Fruit fly (Drosophila melanogaster) whole organism, embryonic: Measurements from ENCODE around the gene RpL37A.

Experiments
- Atf3 ChIP-seq: fragments of 200-800 bp; sonication (Bioruptor generic); optimal IDR thresholded peaks from 3 replicates; lab custom pipeline; 2016; ENCODE audit warnings: missing biosample characterization, missing genetic modification characterization
- Atf6 ChIP-seq: fragments of 200-800 bp; sonication (Bioruptor generic); IDR thresholded peaks from 2 replicates; pipeline ENCODE4 v1.3.6; 2022; ENCODE audit warnings: missing biosample characterization, missing genetic modification characterization
- Awh ChIP-seq: fragments of 200-800 bp; sonication (Bioruptor generic); IDR thresholded peaks from 2 replicates; pipeline ENCODE4, ENCODE4 v1.3.6; 2022; ENCODE audit warnings: missing biosample characterization, missing genetic modification characterization
- CG10267 ChIP-seq: fragments of 200-800 bp; sonication (Bioruptor generic); optimal IDR thresholded peaks from 2 replicates; lab custom pipeline; 2018; ENCODE audit warnings: missing biosample characterization, mild to moderate bottlenecking, missing genetic modification characterization, moderate library complexity
- CG10543 ChIP-seq: fragments of 200-800 bp; sonication (Bioruptor generic); optimal IDR thresholded peaks from 3 replicates; lab custom pipeline; 2017; ENCODE audit warnings: missing biosample characterization, mild to moderate bottlenecking, missing genetic modification characterization, moderate library complexity
- CG11695 ChIP-seq: fragments of 200-800 bp; sonication (Bioruptor generic); IDR thresholded peaks from 3 replicates; pipeline ENCODE4 v1.3.6; 2022; ENCODE audit warnings: missing biosample characterization, missing genetic modification characterization
- CG12659 ChIP-seq: fragments of 200-800 bp; sonication (Bioruptor generic); optimal IDR thresholded peaks from 3 replicates; lab custom pipeline; 2017; ENCODE audit warnings: mild to moderate bottlenecking, missing biosample characterization, missing genetic modification reagents, missing genetic modification characterization
- CG13123 ChIP-seq: fragments of 200-800 bp; sonication (Bioruptor generic); optimal IDR thresholded peaks from 2 replicates; lab custom pipeline; 2016; ENCODE audit warnings: missing biosample characterization, missing genetic modification characterization
- CG13624 ChIP-seq: fragments of 200-800 bp; sonication (Bioruptor generic); optimal IDR thresholded peaks from 2 replicates; lab custom pipeline; 2016; ENCODE audit warnings: missing biosample characterization, missing genetic modification characterization
- CG14667 ChIP-seq: fragments of 200-800 bp; sonication (Bioruptor generic); IDR thresholded peaks from 2 replicates; pipeline ENCODE4 v1.3.6; 2022; ENCODE audit warnings: missing biosample characterization, missing genetic modification characterization
- CG15696 ChIP-seq: fragments of 200-800 bp; sonication (Bioruptor generic); optimal IDR thresholded peaks from 2 replicates; lab custom pipeline; 2019; ENCODE audit warnings: missing biosample characterization, mild to moderate bottlenecking, missing genetic modification characterization, moderate library complexity
- CG1603 ChIP-seq: fragments of 200-800 bp; sonication (Bioruptor generic); optimal IDR thresholded peaks from 2 replicates; lab custom pipeline; 2019; ENCODE audit warnings: missing biosample characterization, mild to moderate bottlenecking, missing genetic modification characterization, moderate library complexity
- CG17385 ChIP-seq: fragments of 200-800 bp; sonication (Bioruptor generic); optimal IDR thresholded peaks from 3 replicates; lab custom pipeline; 2018; ENCODE audit warnings: missing biosample characterization, mild to moderate bottlenecking, missing genetic modification characterization
- CG17829 ChIP-seq: fragments of 200-800 bp; optimal IDR thresholded peaks from 2 replicates; lab custom pipeline; 2019; ENCODE audit warnings: missing biosample characterization, mild to moderate bottlenecking, missing genetic modification characterization, moderate library complexity
- CG18011 ChIP-seq: fragments of 200-800 bp; sonication (Bioruptor generic); optimal IDR thresholded peaks from 2 replicates; lab custom pipeline; 2017; ENCODE audit warnings: missing biosample characterization, missing genetic modification characterization, mild to moderate bottlenecking, moderate library complexity, missing genotype
- CG18764 ChIP-seq: fragments of 200-800 bp; sonication (Bioruptor generic); optimal IDR thresholded peaks from 3 replicates; lab custom pipeline; 2016; ENCODE audit warnings: missing biosample characterization, missing genetic modification characterization
- CG30403 ChIP-seq: fragments of 200-800 bp; sonication (Bioruptor generic); optimal IDR thresholded peaks from 3 replicates; lab custom pipeline; 2016; ENCODE audit warnings: missing biosample characterization, missing genetic modification characterization
- CG31441 ChIP-seq: fragments of 200-800 bp; sonication (Bioruptor generic); IDR thresholded peaks from 2 replicates; pipeline ENCODE4 v1.3.6; 2022; ENCODE audit warnings: missing biosample characterization, missing genetic modification characterization
- CG4282 ChIP-seq: fragments of 200-800 bp; sonication (Bioruptor generic); optimal IDR thresholded peaks from 2 replicates; lab custom pipeline; 2016; ENCODE audit warnings: missing biosample characterization, missing genetic modification characterization
- CG4404 ChIP-seq: fragments of 200-800 bp; sonication (Bioruptor generic); IDR thresholded peaks from 2 replicates; pipeline ENCODE4 v1.3.6; 2022; ENCODE audit warnings: missing biosample characterization, missing genetic modification characterization
- CG6765 ChIP-seq: fragments of 200-800 bp; sonication (Bioruptor generic); optimal IDR thresholded peaks from 3 replicates; lab custom pipeline; 2017; ENCODE audit warnings: missing biosample characterization, mild to moderate bottlenecking, missing genetic modification characterization
- CG6791 ChIP-seq: fragments of 200-800 bp; sonication (Bioruptor generic); IDR thresholded peaks from 3 replicates; pipeline ENCODE4 v1.3.6; 2022; ENCODE audit warnings: missing biosample characterization, missing genetic modification characterization; ENCODE audit not compliant: partially characterized antibody
- CG7556 ChIP-seq: fragments of 200-800 bp; sonication (Bioruptor generic); optimal IDR thresholded peaks from 2 replicates; lab custom pipeline; 2017; ENCODE audit warnings: missing biosample characterization, mild to moderate bottlenecking, missing genetic modification characterization
- CG8281 ChIP-seq: fragments of 200-800 bp; sonication (Bioruptor generic); optimal IDR thresholded peaks from 2 replicates; lab custom pipeline; 2018; ENCODE audit warnings: missing biosample characterization, mild to moderate bottlenecking, missing genetic modification characterization, moderate library complexity
- CG8388 ChIP-seq: fragments of 200-800 bp; sonication (Bioruptor generic); optimal IDR thresholded peaks from 2 replicates; lab custom pipeline; 2019; ENCODE audit warnings: missing biosample characterization, mild to moderate bottlenecking, missing genetic modification characterization, moderate library complexity
- CG9932 ChIP-seq: fragments of 200-800 bp; sonication (Bioruptor generic); IDR thresholded peaks from 2 replicates; pipeline ENCODE4 v1.3.6; 2022; ENCODE audit warnings: missing biosample characterization, missing genetic modification characterization
- Doc2 ChIP-seq: fragments of 200-800 bp; sonication (Bioruptor generic); IDR thresholded peaks from 2 replicates; pipeline ENCODE4 v1.3.6; 2022; ENCODE audit warnings: missing biosample characterization, missing genetic modification characterization
- Dp ChIP-seq: fragments of 200-800 bp; sonication (Bioruptor generic); optimal IDR thresholded peaks from 2 replicates; lab custom pipeline; 2018; ENCODE audit warnings: missing biosample characterization, mild to moderate bottlenecking, missing genetic modification characterization, moderate library complexity
- E2f1 ChIP-seq: fragments of 200-800 bp; sonication (Bioruptor generic); IDR thresholded peaks from 2 replicates; pipeline ENCODE4 v1.3.6; 2022; ENCODE audit warnings: missing biosample characterization, missing genetic modification characterization
- Eip74EF ChIP-seq, 2 experiments: fragments of 200-800 bp in 1 of 2; fragments of >200 bp in 1 of 2; sonication (Bioruptor generic) in 1 of 2; optimal IDR thresholded peaks; 2 replicates each; lab custom pipeline; 2017 to 2019; ENCODE audit warnings: missing biosample characterization in 2 of 2, missing genetic modification characterization in 2 of 2, mild to moderate bottlenecking in 1 of 2, moderate library complexity in 1 of 2
- Elba2 ChIP-seq: fragments of 200-800 bp; sonication (Bioruptor generic); optimal IDR thresholded peaks from 3 replicates; lab custom pipeline; 2016; ENCODE audit warnings: missing biosample characterization, missing genetic modification characterization
- H2.0 ChIP-seq: fragments of 200-800 bp; sonication (Bioruptor generic); IDR thresholded peaks from 2 replicates; pipeline ENCODE4 v1.3.6; 2022; ENCODE audit warnings: missing biosample characterization, missing genetic modification characterization
- Rfx ChIP-seq: fragments of 200-800 bp; sonication (Bioruptor generic); IDR thresholded peaks from 2 replicates; pipeline ENCODE4 v1.3.6; 2022; ENCODE audit warnings: missing biosample characterization, missing genetic modification characterization
- Xrp1 ChIP-seq: fragments of 200-800 bp; sonication (Bioruptor generic); IDR thresholded peaks from 2 replicates; pipeline ENCODE4 v1.3.6; 2022; ENCODE audit warnings: missing biosample characterization, missing genetic modification characterization
- abd-A ChIP-seq: fragments of 200-800 bp; sonication (Bioruptor generic); optimal IDR thresholded peaks from 3 replicates; lab custom pipeline; 2019; ENCODE audit warnings: missing biosample characterization, mild to moderate bottlenecking, missing genetic modification characterization, moderate library complexity
- amos ChIP-seq: fragments of 200-800 bp; sonication (Bioruptor generic); IDR thresholded peaks from 2 replicates; pipeline ENCODE4 v1.3.6; 2022; ENCODE audit warnings: missing biosample characterization, missing genetic modification characterization; ENCODE audit not compliant: partially characterized antibody
- ash1 ChIP-seq: fragments of 200-800 bp; sonication (Bioruptor generic); optimal IDR thresholded peaks from 2 replicates; lab custom pipeline; 2018; ENCODE audit warnings: missing biosample characterization, mild to moderate bottlenecking, missing genetic modification characterization
- dan ChIP-seq: fragments of 200-800 bp; sonication (Bioruptor generic); IDR thresholded peaks from 2 replicates; pipeline ENCODE4 v1.3.6; 2022; ENCODE audit warnings: missing biosample characterization, missing genetic modification characterization
- kah ChIP-seq: fragments of 200-800 bp; sonication (Bioruptor generic); optimal IDR thresholded peaks from 2 replicates; lab custom pipeline; 2018; ENCODE audit warnings: missing biosample characterization, mild to moderate bottlenecking, missing genetic modification characterization
- kay ChIP-seq: fragments of 200-800 bp; sonication (Bioruptor generic); optimal IDR thresholded peaks from 2 replicates; lab custom pipeline; 2016; ENCODE audit warnings: missing biosample characterization, missing genetic modification characterization
- lola ChIP-seq, 3 experiments: fragments of >200 bp in 2 of 3; fragments of 200-800 bp in 1 of 3; sonication (Bioruptor generic) in 1 of 3; optimal IDR thresholded peaks; 2 replicates each; lab custom pipeline; 2017 to 2019; ENCODE audit warnings: missing biosample characterization in 3 of 3, missing genetic modification characterization in 3 of 3, mild to moderate bottlenecking in 1 of 3, moderate library complexity in 1 of 3
- mam ChIP-seq: fragments of 200-800 bp; sonication (Bioruptor generic); optimal IDR thresholded peaks from 3 replicates; lab custom pipeline; 2016; ENCODE audit warnings: missing biosample characterization, missing genetic modification characterization
- org-1 ChIP-seq: fragments of 200-800 bp; sonication (Bioruptor generic); optimal IDR thresholded peaks from 2 replicates; lab custom pipeline; 2017; ENCODE audit warnings: missing biosample characterization, missing genetic modification characterization
- pfk ChIP-seq: fragments of 200-800 bp; sonication (Bioruptor generic); optimal IDR thresholded peaks from 2 replicates; lab custom pipeline; 2018; ENCODE audit warnings: missing biosample characterization, mild to moderate bottlenecking, missing genetic modification characterization, moderate library complexity
- pho ChIP-seq: fragments of 200-800 bp; sonication (Bioruptor generic); optimal IDR thresholded peaks from 2 replicates; lab custom pipeline; 2016; ENCODE audit warnings: missing biosample characterization, missing genetic modification characterization
- scrt ChIP-seq: fragments of 200-800 bp; sonication (Bioruptor generic); optimal IDR thresholded peaks from 2 replicates; lab custom pipeline; 2018; ENCODE audit warnings: missing biosample characterization, mild to moderate bottlenecking, missing genetic modification characterization, moderate library complexity
- sens-2 ChIP-seq: fragments of 200-800 bp; sonication (Bioruptor generic); IDR thresholded peaks from 2 replicates; pipeline ENCODE4 v1.3.6; 2022; ENCODE audit warnings: missing biosample characterization, missing genetic modification characterization
- toy ChIP-seq: fragments of 200-800 bp; sonication (Bioruptor generic); IDR thresholded peaks from 2 replicates; pipeline ENCODE4 v1.3.6; 2022; ENCODE audit warnings: missing biosample characterization, missing genetic modification characterization
- usp ChIP-seq: fragments of >200 bp; optimal IDR thresholded peaks from 2 replicates; lab custom pipeline; 2017; ENCODE audit warnings: missing biosample characterization, missing genetic modification characterization
- vnd ChIP-seq: fragments of 200-800 bp; sonication (Bioruptor generic); IDR thresholded peaks from 3 replicates; pipeline ENCODE4 v1.3.6; 2022; ENCODE audit warnings: missing biosample characterization, missing genetic modification characterization; ENCODE audit not compliant: partially characterized antibody

The RpL37A gene

dm6 chr2L:5060952-5061478, 9.7 kb upstream of the RpL37A start (continued):
- peak; percentile 84 for TF ChIP-seq CG11695 (GFP tag; lab: Robert Waterston, UW)
- no peak for TF ChIP-seq toy (GFP tag; lab: Robert Waterston, UW)
- TF ChIP-seq Atf6, result peak; percentile 80
- no peak for TF ChIP-seq CG4404 (GFP tag; lab: Robert Waterston, UW)
- peak; percentile 88 for TF ChIP-seq mam (GFP tag; lab: Kevin White, UChicago)
- TF ChIP-seq Elba2 (GFP tag; lab: Kevin White, UChicago), result no peak
- peak; percentile 75 for TF ChIP-seq CG7556 (GFP tag; lab: Kevin White, UChicago)
- TF ChIP-seq Atf3 (GFP tag; lab: Kevin White, UChicago), result no peak
- TF ChIP-seq CG17385 (GFP tag; lab: Kevin White, UChicago), result peak; percentile 67
- TF ChIP-seq ash1 (GFP tag; lab: Kevin White, UChicago), result no peak
- TF ChIP-seq amos (GFP tag; lab: Robert Waterston, UW), result no peak
- no peak for TF ChIP-seq CG6791
- TF ChIP-seq H2.0 (GFP tag; lab: Robert Waterston, UW), result peak; percentile 49; the same call in 1 of the 2 replicates
- peak; percentile 73 for TF ChIP-seq CG10543 (GFP tag; lab: Kevin White, UChicago)
- TF ChIP-seq CG8388 (GFP tag; lab: Kevin White, UChicago), result peak; percentile 52
- TF ChIP-seq scrt, result peak; percentile 67
- TF ChIP-seq pho, result peak; percentile 20
- peak; percentile 54 for TF ChIP-seq CG1603 (tag; lab: Kevin White, UChicago)
- no peak for TF ChIP-seq CG4282 (GFP tag; lab: Kevin White, UChicago)
- TF ChIP-seq CG13123 (GFP tag; lab: Kevin White, UChicago), result peak; percentile 43
- no peak for TF ChIP-seq Doc2
- TF ChIP-seq kay, result peak; percentile 74
- peak; percentile 82 for TF ChIP-seq Rfx (GFP tag; lab: Robert Waterston, UW)
- peak; percentile 23 for TF ChIP-seq CG8281
- no peak; the same call in none of the 2 replicates for TF ChIP-seq Xrp1
- TF ChIP-seq lola (GFP tag; optimal IDR thresholded peaks at IDR 0.05; lab: Kevin White, UChicago), result peak in 1 of 3 experiments; percentile 52
- peak; percentile 63 for TF ChIP-seq CG10267 (tag; lab: Kevin White, UChicago)
- TF ChIP-seq kah, result no peak
- TF ChIP-seq CG18011 (GFP tag; lab: Kevin White, UChicago), result peak; percentile 38
- no peak for TF ChIP-seq abd-A (tag; lab: Kevin White, UChicago)
- peak; percentile 45; the same call in 1 of the 2 replicates for TF ChIP-seq E2f1 (GFP tag; lab: Robert Waterston, UW)
- peak; percentile 30 for TF ChIP-seq CG17829 (tag; lab: Kevin White, UChicago)
- peak; percentile 73 for TF ChIP-seq Awh (GFP tag; lab: Robert Waterston, UW)
- peak; percentile 74 for TF ChIP-seq org-1 (GFP tag; lab: Kevin White, UChicago)
- no peak for TF ChIP-seq usp
- TF ChIP-seq pfk, result no peak
- peak; percentile 57 for TF ChIP-seq CG12659 (GFP tag; lab: Kevin White, UChicago)
- peak; percentile 80 for TF ChIP-seq CG9932
- TF ChIP-seq CG18764 (GFP tag; lab: Kevin White, UChicago), result peak; percentile 11
- TF ChIP-seq vnd, result no peak
- peak; percentile 58 for TF ChIP-seq CG30403
- no peak for TF ChIP-seq CG14667 (GFP tag; lab: Robert Waterston, UW)
- TF ChIP-seq dan (GFP tag; lab: Robert Waterston, UW), result no peak
- TF ChIP-seq Eip74EF (GFP tag; optimal IDR thresholded peaks at IDR 0.05; lab: Kevin White, UChicago), result peak in 1 of 2 experiments; percentile 53
- peak; percentile 74 for TF ChIP-seq CG6765 (GFP tag; lab: Kevin White, UChicago)
- TF ChIP-seq sens-2 (GFP tag; lab: Robert Waterston, UW), result peak; percentile 42; the same call in 1 of the 2 replicates
- TF ChIP-seq CG15696 (tag; lab: Kevin White, UChicago), result no peak
- TF ChIP-seq CG13624 (GFP tag; lab: Kevin White, UChicago), result peak; percentile 58
- TF ChIP-seq Dp (GFP tag; lab: Kevin White, UChicago), result no peak
- TF ChIP-seq CG31441, result peak; percentile 54; the same call in 1 of the 2 replicates
